Fruit fly (Drosophila melanogaster) whole organism: ENCODE results near the gene Gr64d.

ENCODE experiments used
- CG8478 ChIP-seq: fragments of >200 bp; optimal IDR thresholded peaks from 2 replicates; lab custom pipeline; 2018; ENCODE audit warnings: inconsistent platforms
- Dll ChIP-seq: fragments of >200 bp; optimal IDR thresholded peaks from 2 replicates; lab custom pipeline; 2017
- EcR ChIP-seq, 2 experiments: fragments of >200 bp; optimal IDR thresholded peaks; 2 replicates each; lab custom pipeline; 2017; ENCODE audit warnings: missing biosample characterization in 2 of 2, missing genetic modification characterization in 2 of 2, missing genetic modification reagents in 2 of 2
- pan ChIP-seq: fragments of >200 bp; optimal IDR thresholded peaks from 2 replicates; lab custom pipeline; 2017
- psq ChIP-seq: fragments of >200 bp; optimal IDR thresholded peaks from 2 replicates; lab custom pipeline; 2017
- usp ChIP-seq: fragments of >200 bp; optimal IDR thresholded peaks from 2 replicates; lab custom pipeline; 2017; ENCODE audit warnings: missing biosample characterization, missing genetic modification characterization, mixed read lengths

Gene Gr64d

DNA sequence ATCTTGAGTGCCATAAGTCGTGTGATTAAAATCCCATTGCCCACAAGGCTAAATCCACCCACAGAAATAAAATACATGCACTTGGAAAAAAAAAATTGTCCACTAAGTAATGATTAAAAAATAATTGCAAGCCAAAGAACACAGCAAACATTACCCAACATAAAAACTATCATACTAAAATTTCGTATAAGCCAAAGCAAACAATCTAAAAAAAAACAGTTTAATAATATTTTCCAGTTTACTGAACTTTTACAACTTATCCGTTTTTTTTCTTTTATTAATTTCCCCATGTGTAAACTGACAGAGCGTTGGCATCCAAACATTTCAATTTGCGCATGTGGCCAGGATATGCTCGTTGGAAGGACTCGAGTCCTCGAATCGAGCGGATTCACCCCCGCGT lies 48.4 kb downstream of the Gr64d start:
- TF ChIP-seq CG8478 (no peak), psq (no peak), EcR (GFP tag; optimal IDR thresholded peaks at IDR 0.05; lab: Kevin White, UChicago) (no peak), pan (no peak), Dll (lab: Kevin White, UChicago) (no peak), usp (no peak)

DNA sequence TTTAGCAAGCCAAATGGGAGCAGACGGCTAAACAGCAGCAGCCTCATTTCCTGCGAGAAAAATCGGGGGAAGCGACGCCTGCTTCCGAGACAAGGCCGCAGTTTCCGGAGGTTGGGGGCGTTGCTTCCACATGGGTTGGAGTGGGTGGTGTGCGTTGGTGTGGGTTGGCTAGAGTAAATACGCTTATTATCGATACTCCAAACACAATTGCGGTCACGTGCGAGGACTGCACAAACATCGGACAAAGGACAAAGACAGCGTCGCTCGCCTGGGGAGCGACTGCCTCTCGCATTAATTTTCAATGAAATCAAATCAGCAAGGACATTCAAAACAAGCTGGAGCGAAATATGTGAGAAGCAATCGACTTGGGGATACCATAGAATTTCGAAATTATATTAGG lies 49.4 kb downstream of the Gr64d start:
- TF ChIP-seq CG8478 (no peak), Dll (lab: Kevin White, UChicago) (no peak), usp (no peak), psq (no peak), pan (no peak), EcR (GFP tag; optimal IDR thresholded peaks at IDR 0.05; lab: Kevin White, UChicago) (no peak)

DNA sequence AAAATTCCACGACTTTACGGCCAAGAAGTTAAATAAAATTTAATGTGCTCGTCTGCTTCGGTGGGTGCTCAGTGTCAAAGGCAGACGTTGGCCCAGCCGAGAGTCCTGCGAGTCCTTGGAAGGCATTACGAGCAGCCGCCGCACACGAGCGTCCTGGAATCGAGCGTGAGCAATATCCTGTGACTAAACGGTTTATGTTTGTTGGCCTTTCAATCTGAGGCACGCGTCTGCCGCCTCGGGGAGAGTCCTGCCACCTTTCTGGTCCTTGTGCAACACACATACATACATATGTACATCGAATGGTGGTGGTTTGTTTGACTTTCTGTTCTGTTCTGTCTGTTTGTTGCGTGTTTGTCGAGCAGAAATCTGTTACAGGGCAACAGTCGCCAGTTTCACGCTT lies 51.6 kb downstream of the Gr64d start:
- TF ChIP-seq CG8478 (no peak), psq (no peak), pan (no peak), usp (no peak), Dll (lab: Kevin White, UChicago) (no peak), EcR (GFP tag; optimal IDR thresholded peaks at IDR 0.05; lab: Kevin White, UChicago) (no peak)
